Worm (Caenorhabditis elegans): ENCODE data around the gene ani-1.

DNA sequence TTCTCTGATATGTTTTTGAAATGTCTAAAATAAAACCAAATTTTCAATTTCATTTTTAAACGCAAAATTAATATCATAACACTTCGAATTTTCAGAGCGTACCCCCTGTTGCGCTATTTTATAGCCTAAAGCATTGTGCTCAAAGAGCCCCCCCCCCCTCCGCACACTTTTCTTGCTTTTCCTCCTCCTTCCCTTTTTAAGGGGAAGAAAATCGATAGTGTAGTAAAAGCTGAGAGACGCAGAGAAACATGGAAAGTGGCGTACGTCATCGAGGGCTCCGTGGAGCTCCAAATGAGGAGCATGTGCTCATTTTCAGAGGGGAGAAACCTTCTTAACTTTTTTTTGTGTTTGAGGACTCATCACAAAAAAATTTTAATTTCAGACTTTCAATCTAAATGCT lies 19.3 kb upstream of the ani-1 start, which contains the start of gene cccp-1:
- no peak for TF ChIP-seq lin-15B (tag; optimal IDR thresholded peaks at IDR 0.05)
- TF ChIP-seq dmd-9 (GFP tag; IDR thresholded peaks at IDR 0.05) = no peak
- TF ChIP-seq pha-4 (GFP tag; IDR thresholded peaks at IDR 0.05) = no peak
- no peak for TF ChIP-seq pha-4 (tag; optimal IDR thresholded peaks at IDR 0.05)
- peak; percentile 20 for TF ChIP-seq fkh-10 (GFP tag; optimal IDR thresholded peaks at IDR 0.05)
- no peak for TF ChIP-seq nhr-10 (tag; optimal IDR thresholded peaks at IDR 0.05)
- TF ChIP-seq nhr-76 (tag; optimal IDR thresholded peaks at IDR 0.05) = no peak
- no peak for TF ChIP-seq mes-2 (tag; optimal IDR thresholded peaks at IDR 0.05; ENCODE audit: poor library complexity, severe bottlenecking)
- TF ChIP-seq ztf-11 (tag; optimal IDR thresholded peaks at IDR 0.05) = no peak
- peak; percentile 9 for TF ChIP-seq dve-1 (tag; optimal IDR thresholded peaks at IDR 0.05; ENCODE audit: insufficient read depth)
- no peak for TF ChIP-seq unc-39 (tag; optimal IDR thresholded peaks at IDR 0.05)
